Fruit fly (Drosophila melanogaster): ENCODE data around the gene CG31789.

CG31789 gene

dm6 chr2L:18621357-18622211, 15.9 kb downstream of the CG31789 start (continued):
- no peak for TF ChIP-seq Hmx (GFP tag; optimal IDR thresholded peaks at IDR 0.05)
- peak; percentile 68 for TF ChIP-seq scrt (GFP tag; optimal IDR thresholded peaks at IDR 0.05)
- no peak for TF ChIP-seq BEAF-32 (GFP tag; optimal IDR thresholded peaks at IDR 0.05)
- TF ChIP-seq row (GFP tag; IDR thresholded peaks at IDR 0.05): peak; percentile 91
- TF ChIP-seq Fer3 (tag; optimal IDR thresholded peaks at IDR 0.05): peak; percentile 87
- no peak for TF ChIP-seq HLH4C (GFP tag; IDR thresholded peaks at IDR 0.05; ENCODE audit: partially characterized antibody)
- peak; percentile 65 for TF ChIP-seq az2 (GFP tag; optimal IDR thresholded peaks at IDR 0.05)
- peak; percentile 73 for TF ChIP-seq Dbx (GFP tag; IDR thresholded peaks at IDR 0.05)
- TF ChIP-seq Stat92E (GFP tag; optimal IDR thresholded peaks at IDR 0.05): no peak
- TF ChIP-seq onecut (GFP tag; IDR thresholded peaks at IDR 0.05): no peak
- peak; percentile 89 for TF ChIP-seq grn (GFP tag; optimal IDR thresholded peaks at IDR 0.05)
- TF ChIP-seq Sox102F (GFP tag; optimal IDR thresholded peaks at IDR 0.05): peak; percentile 66
- no peak for TF ChIP-seq Opbp (GFP tag; IDR thresholded peaks at IDR 0.05; ENCODE audit: partially characterized antibody)
- TF ChIP-seq wdn (GFP tag; IDR thresholded peaks at IDR 0.05): peak; percentile 80
- peak; percentile 50 for TF ChIP-seq org-1 (GFP tag; optimal IDR thresholded peaks at IDR 0.05)
- no peak for TF ChIP-seq p53 (GFP tag; optimal IDR thresholded peaks at IDR 0.05)
- peak; percentile 26 for TF ChIP-seq Camta (GFP tag; optimal IDR thresholded peaks at IDR 0.05)
- TF ChIP-seq CG16813 (GFP tag; IDR thresholded peaks at IDR 0.05; ENCODE audit: partially characterized antibody): no peak
- TF ChIP-seq croc (GFP tag; conservative IDR thresholded peaks at IDR 0.05): peak; percentile 44; the same call in 2 of the 3 replicates
- no peak for TF ChIP-seq hbn (GFP tag; IDR thresholded peaks at IDR 0.05; ENCODE audit: partially characterized antibody)
- TF ChIP-seq vfl (GFP tag; optimal IDR thresholded peaks at IDR 0.05): peak; percentile 41
- no peak for TF ChIP-seq Neu2 (GFP tag; optimal IDR thresholded peaks at IDR 0.05; ENCODE audit: borderline replicate concordance)
- TF ChIP-seq BtbVII (GFP tag; optimal IDR thresholded peaks at IDR 0.05): peak; percentile 86
- TF ChIP-seq Doc2 (GFP tag; IDR thresholded peaks at IDR 0.05): no peak
- peak; percentile 64 for TF ChIP-seq CG6813 (GFP tag; optimal IDR thresholded peaks at IDR 0.05)
- TF ChIP-seq CG8089 (GFP tag; optimal IDR thresholded peaks at IDR 0.05): no peak
- peak; percentile 97 for TF ChIP-seq exex (tag; optimal IDR thresholded peaks at IDR 0.05)
- peak; percentile 76 for TF ChIP-seq Ada2b (GFP tag; IDR thresholded peaks at IDR 0.05)
- TF ChIP-seq z (GFP tag; IDR thresholded peaks at IDR 0.05): no peak
- TF ChIP-seq Dref (GFP tag; IDR thresholded peaks at IDR 0.05): no peak
- no peak for TF ChIP-seq CG12236 (GFP tag; optimal IDR thresholded peaks at IDR 0.05)
- peak; percentile 58 for TF ChIP-seq Hand (GFP tag; optimal IDR thresholded peaks at IDR 0.05)
- TF ChIP-seq yki (optimal IDR thresholded peaks at IDR 0.05): no peak
- peak; percentile 56 for TF ChIP-seq trem (tag; optimal IDR thresholded peaks at IDR 0.05)
- peak; percentile 80 for TF ChIP-seq CG6689 (GFP tag; IDR thresholded peaks at IDR 0.05)
- peak; percentile 88 for TF ChIP-seq CoRest (tag; optimal IDR thresholded peaks at IDR 0.05)
- TF ChIP-seq Optix (GFP tag; IDR thresholded peaks at IDR 0.05): no peak
- 0 out of 2 replicates have a peak, but pooled peaks have one; percentile 9 for TF ChIP-seq CG10959 (GFP tag; IDR thresholded peaks at IDR 0.05)
- TF ChIP-seq CG14014 (GFP tag; IDR thresholded peaks at IDR 0.05): peak; percentile 82
- TF ChIP-seq CG4360 (GFP tag; IDR thresholded peaks at IDR 0.05): no peak
- TF ChIP-seq pb (GFP tag; optimal IDR thresholded peaks at IDR 0.05): no peak
- peak; percentile 46 for TF ChIP-seq NC2β (GFP tag; optimal IDR thresholded peaks at IDR 0.05)
- TF ChIP-seq dimm (GFP tag; IDR thresholded peaks at IDR 0.05): no peak
- peak; percentile 54 for TF ChIP-seq gsb (GFP tag; IDR thresholded peaks at IDR 0.05)
- peak; percentile 65 for TF ChIP-seq CG14667 (GFP tag; IDR thresholded peaks at IDR 0.05)
- peak; percentile 63 for TF ChIP-seq tin (GFP tag; optimal IDR thresholded peaks at IDR 0.05)
- TF ChIP-seq CG11723 (GFP tag; optimal IDR thresholded peaks at IDR 0.05): peak; percentile 44
- peak; percentile 56 for TF ChIP-seq Chrac-16 (GFP tag; optimal IDR thresholded peaks at IDR 0.05)
- TF ChIP-seq Dip3 (GFP tag; optimal IDR thresholded peaks at IDR 0.05): peak; percentile 48
- peak; percentile 20 for TF ChIP-seq TFAM (GFP tag; optimal IDR thresholded peaks at IDR 0.05)
